Fruit fly (Drosophila melanogaster) whole organism, prepupa: ENCODE data around the gene Mi-2.

Source experiments
- Blimp-1 ChIP-seq: fragments of 200-800 bp; sonication (Bioruptor generic); optimal IDR thresholded peaks from 3 replicates; lab custom pipeline; 2017; ENCODE audit warnings: missing biosample characterization, missing genetic modification characterization, mild to moderate bottlenecking, moderate library complexity, missing genetic modification reagents
- CG10631 ChIP-seq: fragments of 200-800 bp; sonication (Bioruptor generic); optimal IDR thresholded peaks from 2 replicates; lab custom pipeline; 2016; ENCODE audit warnings: missing biosample characterization, missing genetic modification characterization
- CG10669 ChIP-seq: fragments of 200-800 bp; sonication (Bioruptor generic); optimal IDR thresholded peaks from 3 replicates; lab custom pipeline; 2018; ENCODE audit warnings: missing biosample characterization, mild to moderate bottlenecking, missing genetic modification characterization, moderate library complexity
- CG11294 ChIP-seq: fragments of 200-800 bp; sonication (Bioruptor generic); IDR thresholded peaks from 2 replicates; pipeline ENCODE4 v1.3.6; 2022; ENCODE audit warnings: missing biosample characterization, missing genetic modification characterization
- CG11762 ChIP-seq: fragments of 200-800 bp; sonication (Bioruptor generic); optimal IDR thresholded peaks from 3 replicates; lab custom pipeline; 2016; ENCODE audit warnings: missing biosample characterization, missing genetic modification characterization; ENCODE audit not compliant: insufficient read depth
- CG11902 ChIP-seq: fragments of 200-800 bp; sonication (Bioruptor generic); optimal IDR thresholded peaks from 3 replicates; lab custom pipeline; 2016; ENCODE audit warnings: missing biosample characterization, missing genetic modification characterization
- CG15336 ChIP-seq: fragments of 200-800 bp; sonication (Bioruptor generic); IDR thresholded peaks from 2 replicates; pipeline ENCODE4 v1.3.6; 2022; ENCODE audit warnings: missing biosample characterization, missing genetic modification characterization
- CG1621 ChIP-seq: fragments of 200-800 bp; sonication (Bioruptor generic); optimal IDR thresholded peaks from 3 replicates; lab custom pipeline; 2018; ENCODE audit warnings: missing biosample characterization, mild to moderate bottlenecking, missing genetic modification characterization
- CG16779 ChIP-seq: fragments of 200-800 bp; sonication (Bioruptor generic); optimal IDR thresholded peaks from 3 replicates; lab custom pipeline; 2017; ENCODE audit warnings: missing biosample characterization, mild to moderate bottlenecking, missing genetic modification characterization
- CG3032 ChIP-seq: fragments of 200-800 bp; optimal IDR thresholded peaks from 2 replicates; lab custom pipeline; 2019; ENCODE audit warnings: missing biosample characterization, mild to moderate bottlenecking, missing genetic modification characterization, moderate library complexity
- CG31627 ChIP-seq: fragments of 200-800 bp; sonication (Bioruptor generic); optimal IDR thresholded peaks from 3 replicates; lab custom pipeline; 2016; ENCODE audit warnings: missing biosample characterization, missing genetic modification characterization
- CG32006 ChIP-seq: fragments of 200-800 bp; sonication (Bioruptor generic); optimal IDR thresholded peaks from 3 replicates; lab custom pipeline; 2017; ENCODE audit warnings: missing biosample characterization, mild to moderate bottlenecking, missing genetic modification characterization
- CG34406 ChIP-seq: fragments of 200-800 bp; sonication (Bioruptor generic); optimal IDR thresholded peaks from 3 replicates; lab custom pipeline; 2016; ENCODE audit warnings: missing biosample characterization, missing genetic modification characterization
- CG3919 ChIP-seq: fragments of 200-800 bp; sonication (Bioruptor generic); optimal IDR thresholded peaks from 3 replicates; lab custom pipeline; 2016; ENCODE audit warnings: missing biosample characterization, missing genetic modification characterization
- CG6163 ChIP-seq: fragments of 200-800 bp; sonication (Bioruptor generic); IDR thresholded peaks from 3 replicates; pipeline ENCODE4 v1.3.6; 2022; ENCODE audit warnings: missing biosample characterization, missing genetic modification characterization
- CG6792 ChIP-seq: fragments of 200-800 bp; sonication (Bioruptor generic); optimal IDR thresholded peaks from 3 replicates; lab custom pipeline; 2016; ENCODE audit warnings: missing biosample characterization, missing genetic modification characterization
- CG6854 ChIP-seq: fragments of 200-800 bp; sonication (Bioruptor generic); optimal IDR thresholded peaks from 2 replicates; lab custom pipeline; 2017; ENCODE audit warnings: missing biosample characterization, mild to moderate bottlenecking, missing genetic modification characterization
- CG7368 ChIP-seq: fragments of 200-800 bp; sonication (Bioruptor generic); optimal IDR thresholded peaks from 3 replicates; lab custom pipeline; 2016; ENCODE audit warnings: missing biosample characterization, missing genetic modification characterization
- CG8319 ChIP-seq: fragments of 200-800 bp; sonication (Bioruptor generic); optimal IDR thresholded peaks from 3 replicates; lab custom pipeline; 2016; ENCODE audit warnings: missing biosample characterization, missing genetic modification characterization
- CG8632 ChIP-seq: fragments of 200-800 bp; sonication (Bioruptor generic); optimal IDR thresholded peaks from 3 replicates; lab custom pipeline; 2016; ENCODE audit warnings: missing biosample characterization, missing genetic modification characterization
- CG9139 ChIP-seq: fragments of 200-800 bp; sonication (Bioruptor generic); optimal IDR thresholded peaks from 3 replicates; lab custom pipeline; 2017; ENCODE audit warnings: missing biosample characterization, mild to moderate bottlenecking, missing genetic modification characterization
- Eip78C ChIP-seq: fragments of 200-800 bp; sonication (Bioruptor generic); peaks from one replicate; lab custom pipeline; 2016; ENCODE audit warnings: missing biosample characterization, missing genetic modification characterization
- Eip93F ChIP-seq: fragments of 200-800 bp; sonication (Bioruptor generic); optimal IDR thresholded peaks from 2 replicates; lab custom pipeline; 2016; ENCODE audit warnings: missing biosample characterization, mild to moderate bottlenecking, missing genetic modification characterization
- Ets21C ChIP-seq: fragments of 200-800 bp; sonication (Bioruptor generic); optimal IDR thresholded peaks from 3 replicates; lab custom pipeline; 2016; ENCODE audit warnings: missing biosample characterization, missing genetic modification characterization
- Ets96B ChIP-seq: fragments of 200-800 bp; optimal IDR thresholded peaks from 2 replicates; lab custom pipeline; 2019; ENCODE audit warnings: missing biosample characterization, mild to moderate bottlenecking, missing genetic modification characterization, moderate library complexity
- Gug ChIP-seq: fragments of 200-800 bp; sonication (Bioruptor generic); IDR thresholded peaks from 2 replicates; pipeline ENCODE4 v1.3.6; 2022; ENCODE audit warnings: missing biosample characterization, missing genetic modification characterization
- Hr38 ChIP-seq: sonication (Bioruptor generic); optimal IDR thresholded peaks from 2 replicates; lab custom pipeline; 2016; ENCODE audit warnings: missing biosample characterization, missing genetic modification characterization
- Hr39 ChIP-seq: fragments of 200-800 bp; sonication (Bioruptor generic); optimal IDR thresholded peaks from 2 replicates; lab custom pipeline; 2016; ENCODE audit warnings: missing biosample characterization, missing genetic modification characterization
- Hr4 ChIP-seq: fragments of 200-800 bp; sonication (Bioruptor generic); optimal IDR thresholded peaks from 3 replicates; lab custom pipeline; 2016; ENCODE audit warnings: missing biosample characterization, missing genetic modification characterization
- Lpt ChIP-seq: fragments of 200-800 bp; sonication (Bioruptor generic); optimal IDR thresholded peaks from 3 replicates; lab custom pipeline; 2016; ENCODE audit warnings: missing biosample characterization, missing genetic modification characterization
- Met ChIP-seq: fragments of 200-800 bp; sonication (Bioruptor generic); optimal IDR thresholded peaks from 3 replicates; lab custom pipeline; 2016; ENCODE audit warnings: missing biosample characterization, missing genetic modification characterization
- OdsH ChIP-seq: fragments of 200-800 bp; sonication (Bioruptor generic); optimal IDR thresholded peaks from 3 replicates; lab custom pipeline; 2016; ENCODE audit warnings: missing biosample characterization, missing genetic modification characterization
- Sox102F ChIP-seq: fragments of 200-800 bp; sonication (Bioruptor generic); optimal IDR thresholded peaks from 2 replicates; lab custom pipeline; 2016; ENCODE audit warnings: missing biosample characterization, mild to moderate bottlenecking, missing genetic modification characterization
- Sox14 ChIP-seq: fragments of 200-800 bp; sonication (Bioruptor generic); optimal IDR thresholded peaks from 3 replicates; lab custom pipeline; 2016; ENCODE audit warnings: missing biosample characterization, missing genetic modification characterization
- Sox15 ChIP-seq: fragments of 200-800 bp; sonication (Bioruptor generic); optimal IDR thresholded peaks from 3 replicates; lab custom pipeline; 2016; ENCODE audit warnings: missing biosample characterization, missing genetic modification characterization
- achi ChIP-seq: fragments of 200-800 bp; sonication (Bioruptor generic); optimal IDR thresholded peaks from 3 replicates; lab custom pipeline; 2016; ENCODE audit warnings: missing biosample characterization, missing genetic modification characterization
- acj6 ChIP-seq: fragments of 200-800 bp; sonication (Bioruptor generic); optimal IDR thresholded peaks from 3 replicates; lab custom pipeline; 2016; ENCODE audit warnings: missing biosample characterization, missing genetic modification characterization
- cyc ChIP-seq: fragments of 200-800 bp; sonication (Bioruptor generic); optimal IDR thresholded peaks from 3 replicates; lab custom pipeline; 2016; ENCODE audit warnings: missing biosample characterization, missing genetic modification characterization
- dac ChIP-seq: fragments of 200-800 bp; sonication (Bioruptor generic); optimal IDR thresholded peaks from 2 replicates; lab custom pipeline; 2017; ENCODE audit warnings: missing biosample characterization, mild to moderate bottlenecking, missing genetic modification characterization
- esn ChIP-seq: fragments of 200-800 bp; sonication (Bioruptor generic); optimal IDR thresholded peaks from 2 replicates; lab custom pipeline; 2016; ENCODE audit warnings: missing biosample characterization, mild to moderate bottlenecking, missing genetic modification characterization, moderate library complexity
- fd59A ChIP-seq: fragments of 200-800 bp; sonication (Bioruptor generic); optimal IDR thresholded peaks from 2 replicates; lab custom pipeline; 2017; ENCODE audit warnings: missing biosample characterization, mild to moderate bottlenecking, missing genetic modification characterization, missing genetic modification reagents
- fd85E ChIP-seq: fragments of 200-800 bp; sonication (Bioruptor generic); optimal IDR thresholded peaks from 3 replicates; lab custom pipeline; 2016; ENCODE audit warnings: missing biosample characterization, missing genetic modification characterization
- fkh ChIP-seq: fragments of 200-800 bp; sonication (Bioruptor generic); optimal IDR thresholded peaks from 3 replicates; lab custom pipeline; 2017; ENCODE audit warnings: missing biosample characterization, mild to moderate bottlenecking, missing genetic modification characterization, moderate library complexity
- lz ChIP-seq: fragments of 200-800 bp; sonication (Bioruptor generic); optimal IDR thresholded peaks from 3 replicates; lab custom pipeline; 2016; ENCODE audit warnings: missing biosample characterization, missing genetic modification characterization
- net ChIP-seq: fragments of 200-800 bp; sonication (Bioruptor generic); optimal IDR thresholded peaks from 3 replicates; lab custom pipeline; 2016; ENCODE audit warnings: missing biosample characterization, missing genetic modification characterization
- pdm3 ChIP-seq: fragments of 200-800 bp; sonication (Bioruptor generic); optimal IDR thresholded peaks from 3 replicates; lab custom pipeline; 2016; ENCODE audit warnings: missing biosample characterization, missing genetic modification characterization
- salr ChIP-seq, 2 experiments: fragments of 200-800 bp; sonication (Bioruptor generic); optimal IDR thresholded peaks; 3 replicates each; lab custom pipeline; 2016 to 2018; ENCODE audit warnings: missing biosample characterization in 2 of 2, missing genetic modification characterization in 2 of 2, mild to moderate bottlenecking in 1 of 2
- spab ChIP-seq: fragments of 200-800 bp; sonication (Bioruptor generic); optimal IDR thresholded peaks from 2 replicates; lab custom pipeline; 2017; ENCODE audit warnings: missing biosample characterization, mild to moderate bottlenecking, missing genetic modification characterization, missing genetic modification reagents
- ss ChIP-seq, 2 experiments: fragments of 200-800 bp; sonication (Bioruptor generic); optimal IDR thresholded peaks; 2 replicates in 1 of 2; 3 replicates in 1 of 2; lab custom pipeline; 2017 to 2018; ENCODE audit warnings: mild to moderate bottlenecking in 2 of 2, missing biosample characterization in 2 of 2, missing genetic modification characterization in 2 of 2, moderate library complexity in 1 of 2
- svp ChIP-seq: fragments of 200-800 bp; sonication (Bioruptor generic); peaks from one replicate; lab custom pipeline; 2016; ENCODE audit warnings: missing biosample characterization, missing genetic modification characterization
- topi ChIP-seq: fragments of 200-800 bp; sonication (Bioruptor generic); optimal IDR thresholded peaks from 3 replicates; lab custom pipeline; 2016; ENCODE audit warnings: missing biosample characterization, missing genetic modification characterization
- vri ChIP-seq: fragments of 200-800 bp; sonication (Bioruptor generic); optimal IDR thresholded peaks from 3 replicates; lab custom pipeline; 2016; ENCODE audit warnings: missing biosample characterization, mild to moderate bottlenecking, missing genetic modification characterization

Mi-2 gene

dm6 chr3L:19929051-19929718, 19.2 kb upstream of the Mi-2 start:
- TF ChIP-seq salr (GFP tag; optimal IDR thresholded peaks at IDR 0.05; lab: Kevin White, UChicago) (peak in 1 of 2 experiments; percentile 27), pdm3 (GFP tag; lab: Kevin White, UChicago) (peak; percentile 45), CG8632 (no peak), Gug (GFP tag; lab: Robert Waterston, UW) (no peak), spab (GFP tag; lab: Kevin White, UChicago) (no peak), OdsH (GFP tag; lab: Kevin White, UChicago) (peak; percentile 36), Hr38 (GFP tag; lab: Kevin White, UChicago) (no peak), Blimp-1 (GFP tag; lab: Kevin White, UChicago) (peak; percentile 33), Met (GFP tag; lab: Kevin White, UChicago) (peak; percentile 30), Lpt (GFP tag; lab: Kevin White, UChicago) (peak; percentile 33), Eip78C (GFP tag; lab: Kevin White, UChicago) (peak; percentile 82), CG3919 (GFP tag; lab: Kevin White, UChicago) (peak; percentile 20), CG6163 (GFP tag; lab: Robert Waterston, UW) (peak; percentile 73; the same call in 2 of the 3 replicates), vri (peak; percentile 28), CG15336 (0 out of 2 replicates have a peak, but pooled peaks have one; percentile 10), CG11294 (GFP tag; lab: Robert Waterston, UW) (no peak), CG8319 (no peak), Sox14 (peak; percentile 33), CG32006 (GFP tag; lab: Kevin White, UChicago) (peak; percentile 16), fkh (GFP tag; lab: Kevin White, UChicago) (no peak), svp (peak; percentile 38), Sox15 (GFP tag; lab: Kevin White, UChicago) (no peak), CG10669 (GFP tag; lab: Kevin White, UChicago) (peak; percentile 11), Hr39 (peak; percentile 35), CG1621 (tag; lab: Kevin White, UChicago) (no peak), Ets96B (no peak), Hr4 (GFP tag; lab: Kevin White, UChicago) (peak; percentile 60), fd59A (no peak), Eip93F (GFP tag; lab: Kevin White, UChicago) (no peak), cyc (GFP tag; lab: Kevin White, UChicago) (peak; percentile 5), dac (GFP tag; lab: Kevin White, UChicago) (no peak), CG10631 (GFP tag; lab: Kevin White, UChicago) (no peak), achi (no peak), CG31627 (GFP tag; lab: Kevin White, UChicago) (peak; percentile 30), ss (GFP tag; optimal IDR thresholded peaks at IDR 0.05; lab: Kevin White, UChicago) (peak; percentile 45 to 55), fd85E (GFP tag; lab: Kevin White, UChicago) (no peak), Sox102F (GFP tag; lab: Kevin White, UChicago) (no peak), lz (GFP tag; lab: Kevin White, UChicago) (peak; percentile 34), CG3032 (tag; lab: Kevin White, UChicago) (no peak), Ets21C (GFP tag; lab: Kevin White, UChicago) (no peak), acj6 (GFP tag; lab: Kevin White, UChicago) (peak; percentile 8), CG11762 (no peak), CG6792 (GFP tag; lab: Kevin White, UChicago) (no peak), CG34406 (GFP tag; lab: Kevin White, UChicago) (peak; percentile 32), CG9139 (no peak), esn (GFP tag; lab: Kevin White, UChicago) (peak; percentile 58), CG16779 (tag; lab: Kevin White, UChicago) (peak; percentile 32), net (GFP tag; lab: Kevin White, UChicago) (peak; percentile 3), CG6854 (GFP tag; lab: Kevin White, UChicago) (peak; percentile 30), CG7368 (GFP tag; lab: Kevin White, UChicago) (peak; percentile 17), topi (GFP tag; lab: Kevin White, UChicago) (peak; percentile 35), CG11902 (GFP tag; lab: Kevin White, UChicago) (no peak)
